Worm (Caenorhabditis elegans) whole organism, early embryonic: ENCODE results near the gene cdc-14.
"Not testable (repeated sequence)": the region's sequence is repeated elsewhere in the genome, so short reads cannot be mapped to it uniquely, and the experiment has no call there.

Experiments
- B0310.2 ChIP-seq: sonication (generic microtip); optimal IDR thresholded peaks from 2 replicates; lab custom pipeline; 2016; ENCODE audit warnings: mild to moderate bottlenecking, missing genetic modification characterization, missing compliant biosample characterization
- F13C5.2 ChIP-seq: sonication (generic microtip); optimal IDR thresholded peaks from 2 replicates; lab custom pipeline; 2017; ENCODE audit warnings: mild to moderate bottlenecking, missing genetic modification characterization, inconsistent platforms, missing compliant biosample characterization
- aly-1 ChIP-seq: sonication (generic microtip); optimal IDR thresholded peaks from 2 replicates; lab custom pipeline; 2016; ENCODE audit warnings: missing genetic modification characterization, missing compliant biosample characterization
- ama-1 ChIP-seq: fragments of 150-350 bp; optimal IDR thresholded peaks from 2 replicates; lab custom pipeline; 2014
- ceh-13 ChIP-seq: fragments of 200-800 bp; sonication (Bioruptor generic); optimal IDR thresholded peaks from 2 replicates; lab custom pipeline; 2018; ENCODE audit warnings: mild to moderate bottlenecking, missing genetic modification characterization, missing compliant biosample characterization
- ceh-36 ChIP-seq: sonication (generic microtip); optimal IDR thresholded peaks from 2 replicates; lab custom pipeline; 2016; ENCODE audit warnings: missing genetic modification characterization, inconsistent platforms, missing compliant biosample characterization
- ets-7 ChIP-seq: sonication (generic microtip); optimal IDR thresholded peaks from 2 replicates; lab custom pipeline; 2016; ENCODE audit warnings: missing genotype, missing genetic modification characterization, missing compliant biosample characterization
- flt-1 ChIP-seq: fragments of 200-800 bp; sonication (Bioruptor generic); IDR thresholded peaks from 2 replicates; pipeline ENCODE4 v1.3.6; 2022; ENCODE audit warnings: missing genetic modification characterization, missing compliant biosample characterization
- hmbx-1 ChIP-seq: sonication (generic microtip); optimal IDR thresholded peaks from 2 replicates; lab custom pipeline; 2016; ENCODE audit warnings: mild to moderate bottlenecking, missing genetic modification characterization, missing compliant biosample characterization
- hmg-4 ChIP-seq: fragments of 200-800 bp; sonication (Bioruptor generic); optimal IDR thresholded peaks from 2 replicates; lab custom pipeline; 2018; ENCODE audit warnings: mild to moderate bottlenecking, missing genetic modification characterization, missing compliant biosample characterization
- hnd-1 ChIP-seq: sonication (generic microtip); optimal IDR thresholded peaks from 2 replicates; lab custom pipeline; 2016; ENCODE audit warnings: missing genetic modification characterization, missing compliant biosample characterization
- pes-1 ChIP-seq: fragments of 200-800 bp; sonication (Bioruptor generic); IDR thresholded peaks from 2 replicates; pipeline ENCODE4 v1.3.6; 2022; ENCODE audit warnings: missing genetic modification reagents, missing genetic modification characterization, missing compliant biosample characterization
- scrt-1 ChIP-seq: fragments of 200-800 bp; sonication (Bioruptor generic); IDR thresholded peaks from 2 replicates; pipeline ENCODE4 v1.3.6; 2022; ENCODE audit warnings: missing genetic modification characterization, missing compliant biosample characterization
- sea-1 ChIP-seq: fragments of 200-800 bp; sonication (Bioruptor generic); conservative IDR thresholded peaks from 2 replicates; pipeline ENCODE4 v1.3.6; 2022; ENCODE audit warnings: missing genetic modification characterization, missing compliant biosample characterization
- tbx-11 ChIP-seq: fragments of 200-800 bp; sonication (Bioruptor generic); IDR thresholded peaks from 2 replicates; pipeline ENCODE4 v1.3.6; 2022; ENCODE audit warnings: missing genetic modification characterization, missing compliant biosample characterization
- tbx-37 ChIP-seq: fragments of 200-800 bp; sonication (Bioruptor generic); conservative IDR thresholded peaks from 2 replicates; pipeline ENCODE4 v1.3.6; 2022; ENCODE audit warnings: missing genetic modification reagents, missing genetic modification characterization, missing compliant biosample characterization
- tra-4 ChIP-seq: sonication (generic microtip); optimal IDR thresholded peaks from 2 replicates; lab custom pipeline; 2017; ENCODE audit warnings: missing genetic modification characterization, missing compliant biosample characterization

Gene cdc-14

ce11 chrII:5622383-5622939, 29.2 kb upstream of the cdc-14 start, which contains the start of the genes eif-3.L and npl-4.2:
Gene eif-3.L, minus strand, starts transcription at chrII:5622483.
Gene npl-4.2, plus strand, starts transcription at chrII:5622889.
- TF ChIP-seq tra-4 (tag; lab: Kevin White, UChicago); tbx-11 (GFP tag; lab: Robert Waterston, UW); ama-1 (lab: Kevin White, UChicago): not testable (repeated sequence)

- no peak for TF ChIP-seq hnd-1 (tag; lab: Kevin White, UChicago)
- TF ChIP-seq aly-1 (tag; lab: Kevin White, UChicago) = no peak
- TF ChIP-seq pes-1 (GFP tag; lab: Robert Waterston, UW) = no peak
- TF ChIP-seq tra-4 (tag; lab: Kevin White, UChicago) = no peak
- TF ChIP-seq ceh-36 = no peak
- no peak for TF ChIP-seq hmg-4 (GFP tag; lab: Kevin White, UChicago)
- no peak for TF ChIP-seq sea-1
- TF ChIP-seq B0310.2 (tag; lab: Kevin White, UChicago) = no peak
- TF ChIP-seq ets-7 (tag; lab: Kevin White, UChicago) = no peak
- no peak for TF ChIP-seq ceh-13 (GFP tag; lab: Kevin White, UChicago)
- TF ChIP-seq flt-1 (GFP tag; lab: Robert Waterston, UW) = no peak
- no peak for TF ChIP-seq hmbx-1
- no peak for TF ChIP-seq tbx-11 (GFP tag; lab: Robert Waterston, UW)
- TF ChIP-seq scrt-1 (GFP tag; lab: Robert Waterston, UW) = no peak
- no peak for TF ChIP-seq F13C5.2 (tag; lab: Kevin White, UChicago)
- no peak for TF ChIP-seq ama-1 (lab: Kevin White, UChicago)
- no peak for TF ChIP-seq tbx-37 (GFP tag; lab: Robert Waterston, UW)
Measured at ce11 chrII:5619298-5619697, 26.1 kb upstream of the cdc-14 start, which contains the start of gene dhs-6. Gene dhs-6, minus strand, starts transcription at chrII:5619319.

ce11 chrII:5607756-5608155, 14.5 kb upstream of the cdc-14 start, which contains the start of gene C17G10.7:
Gene C17G10.7, minus strand, starts transcription at chrII:5607856.
- TF ChIP-seq F13C5.2 (tag; lab: Kevin White, UChicago) (no peak), aly-1 (tag; lab: Kevin White, UChicago) (no peak), hmg-4 (GFP tag; lab: Kevin White, UChicago) (no peak), hnd-1 (tag; lab: Kevin White, UChicago) (no peak), sea-1 (no peak), tbx-11 (GFP tag; lab: Robert Waterston, UW) (no peak), tbx-37 (GFP tag; lab: Robert Waterston, UW) (no peak), ets-7 (tag; lab: Kevin White, UChicago) (no peak), hmbx-1 (no peak), ceh-36 (no peak), B0310.2 (tag; lab: Kevin White, UChicago) (no peak), ceh-13 (GFP tag; lab: Kevin White, UChicago) (no peak), scrt-1 (GFP tag; lab: Robert Waterston, UW) (no peak), tra-4 (tag; lab: Kevin White, UChicago) (no peak), pes-1 (GFP tag; lab: Robert Waterston, UW) (no peak), ama-1 (lab: Kevin White, UChicago) (no peak)

- TF ChIP-seq hmbx-1 = no peak
Measured at ce11 chrII:5605538-5605945, 12.3 kb upstream of the cdc-14 start.

ce11 chrII:5604441-5604840, 11.2 kb upstream of the cdc-14 start:
- no peak for TF ChIP-seq ets-7 (tag; lab: Kevin White, UChicago)
- no peak for TF ChIP-seq tra-4 (tag; lab: Kevin White, UChicago)
- no peak for TF ChIP-seq B0310.2 (tag; lab: Kevin White, UChicago)
- TF ChIP-seq F13C5.2 (tag; lab: Kevin White, UChicago) = no peak
- TF ChIP-seq sea-1 = no peak
- no peak for TF ChIP-seq hmbx-1
- no peak for TF ChIP-seq flt-1 (GFP tag; lab: Robert Waterston, UW)

ce11 chrII:5603194-5603593, 10.0 kb upstream of the cdc-14 start, which contains the start of gene C17G10.6:
Gene C17G10.6, minus strand, starts transcription at chrII:5603294.
- TF ChIP-seq B0310.2 (tag; lab: Kevin White, UChicago) (no peak), ets-7 (tag; lab: Kevin White, UChicago) (no peak), hmg-4 (GFP tag; lab: Kevin White, UChicago) (no peak), aly-1 (tag; lab: Kevin White, UChicago) (no peak), sea-1 (no peak), tbx-11 (GFP tag; lab: Robert Waterston, UW) (no peak), ceh-13 (GFP tag; lab: Kevin White, UChicago) (no peak), F13C5.2 (tag; lab: Kevin White, UChicago) (no peak), flt-1 (GFP tag; lab: Robert Waterston, UW) (no peak), tbx-37 (GFP tag; lab: Robert Waterston, UW) (no peak), ceh-36 (no peak), scrt-1 (GFP tag; lab: Robert Waterston, UW) (no peak), tra-4 (tag; lab: Kevin White, UChicago) (no peak), pes-1 (GFP tag; lab: Robert Waterston, UW) (no peak)

ce11 chrII:5599326-5600044, 6.3 kb upstream of the cdc-14 start, which contains the start of gene C17G10.10:
Gene C17G10.10, minus strand, starts transcription at chrII:5599376.
- TF ChIP-seq tra-4 (tag; lab: Kevin White, UChicago) (no peak), sea-1 (0 out of 2 replicates have a peak, but pooled peaks have one; percentile 38)
